Worm (Caenorhabditis elegans): ENCODE measurements around the gene srt-33.

- TF ChIP-seq T22C8.4 (GFP tag; IDR thresholded peaks at IDR 0.05) (no peak), klf-2 (GFP tag; conservative IDR thresholded peaks at IDR 0.05) (no peak)
These were observed 21.4 kb upstream of the srt-33 start, which contains the start of gene F14D7.6 for ce11 chrV:14301076-14301475.

Measured in whole organism, midembryonic.